Worm (Caenorhabditis elegans): Measurements from ENCODE around the gene C05B5.1.

DNA sequence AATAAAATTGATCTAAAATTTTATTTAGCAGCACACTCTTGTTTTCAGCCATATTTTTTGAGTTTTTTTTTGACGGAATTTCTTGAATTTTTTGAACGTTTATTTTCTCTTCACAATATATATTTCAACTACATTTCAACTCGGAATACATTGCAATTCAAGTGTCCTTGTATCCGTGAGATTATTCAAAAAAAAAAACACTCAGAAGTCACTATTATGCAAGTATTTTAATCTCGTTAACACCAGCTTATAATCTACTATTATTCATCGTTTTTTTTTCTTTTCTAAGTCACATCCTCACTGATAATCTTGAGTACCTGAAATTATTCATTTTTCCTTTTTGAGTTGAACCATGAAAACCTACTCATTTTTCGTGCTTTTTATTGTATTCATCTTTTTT lies 35.2 kb upstream of the C05B5.1 start, which contains the start of gene ins-21:
- no peak for TF ChIP-seq aly-2 (tag; optimal IDR thresholded peaks at IDR 0.05)
- no peak for TF ChIP-seq ztf-11 (tag; optimal IDR thresholded peaks at IDR 0.05)
- TF ChIP-seq fos-1 (tag; optimal IDR thresholded peaks at IDR 0.05) = no peak
- TF ChIP-seq skn-1 (tag; optimal IDR thresholded peaks at IDR 0.05) = no peak
- no peak for TF ChIP-seq ama-1 (optimal IDR thresholded peaks at IDR 0.05)
- TF ChIP-seq ceh-16 (tag; optimal IDR thresholded peaks at IDR 0.05) = no peak
- TF ChIP-seq nhr-21 (tag; optimal IDR thresholded peaks at IDR 0.05) = no peak
- no peak for TF ChIP-seq nhr-12 (tag; optimal IDR thresholded peaks at IDR 0.05)
- TF ChIP-seq nhr-11 (tag; optimal IDR thresholded peaks at IDR 0.05) = no peak
- no peak for TF ChIP-seq ztf-1 (GFP tag; conservative IDR thresholded peaks at IDR 0.05)
- TF ChIP-seq lin-39 (tag; optimal IDR thresholded peaks at IDR 0.05) = no peak
- no peak for TF ChIP-seq nhr-237 (tag; optimal IDR thresholded peaks at IDR 0.05)
- no peak for TF ChIP-seq ceh-82 (tag; optimal IDR thresholded peaks at IDR 0.05)
- TF ChIP-seq unc-62 (GFP tag; optimal IDR thresholded peaks at IDR 0.05) = no peak
